Worm (Caenorhabditis elegans) whole organism, L4 larva: ENCODE data around the gene F19F10.3.

Experiments
- aha-1 ChIP-seq: fragments of 150-350 bp; peaks from one replicate; lab custom pipeline; 2014; ENCODE audit warnings: missing biosample characterization, missing genetic modification characterization
- daf-8 ChIP-seq: fragments of 200-800 bp; sonication (Bioruptor generic); IDR thresholded peaks from 2 replicates; pipeline ENCODE4 v1.3.6; 2022; ENCODE audit warnings: missing genetic modification characterization, missing compliant biosample characterization
- egl-27 ChIP-seq: sonication (generic microtip); optimal IDR thresholded peaks from 3 replicates; lab custom pipeline; 2017; ENCODE audit warnings: missing biosample characterization, missing genetic modification reagents, missing genetic modification characterization
- egl-43 ChIP-seq: fragments of 200-800 bp; sonication (Bioruptor generic); IDR thresholded peaks from 2 replicates; pipeline ENCODE4 v1.3.6; 2022; ENCODE audit warnings: missing genetic modification reagents, missing genetic modification characterization, missing compliant biosample characterization
- lin-13 ChIP-seq: fragments of 150-350 bp; optimal IDR thresholded peaks from 2 replicates; lab custom pipeline; 2014; ENCODE audit warnings: missing biosample characterization, missing genetic modification reagents, missing genetic modification characterization
- nhr-25 ChIP-seq: sonication (generic microtip); optimal IDR thresholded peaks from 2 replicates; lab custom pipeline; 2017; ENCODE audit warnings: missing genetic modification characterization, mild to moderate bottlenecking, missing compliant biosample characterization, antibody characterized with exemption, moderate library complexity, borderline replicate concordance; ENCODE audit not compliant: insufficient read depth
- saeg-2 ChIP-seq: fragments of 200-800 bp; sonication (Bioruptor generic); IDR thresholded peaks from 2 replicates; pipeline ENCODE4 v1.3.6; 2022; ENCODE audit warnings: missing genetic modification reagents, missing genetic modification characterization, missing compliant biosample characterization
- spr-1 ChIP-seq: sonication (generic microtip); optimal IDR thresholded peaks from 2 replicates; lab custom pipeline; 2016; ENCODE audit warnings: mild to moderate bottlenecking, missing genetic modification characterization, missing compliant biosample characterization
- unc-62 ChIP-seq, 3 experiments: fragments of 150-350 bp in 1 of 3; sonication (generic microtip); optimal IDR thresholded peaks in 2 of 3; peaks in 1 of 3; 1 replicate in 1 of 3; 2 replicates in 2 of 3; lab custom pipeline; 2014 to 2017; ENCODE audit warnings: missing biosample characterization in 3 of 3, missing genetic modification characterization in 3 of 3, missing genetic modification reagents in 3 of 3, missing genotype in 1 of 3
- zip-11 ChIP-seq: fragments of 200-800 bp; sonication (Bioruptor generic); IDR thresholded peaks from 2 replicates; pipeline ENCODE4 v1.3.6; 2022; ENCODE audit warnings: missing genetic modification characterization, missing compliant biosample characterization
- ztf-11 ChIP-seq: fragments of 150-350 bp; optimal IDR thresholded peaks from 2 replicates; lab custom pipeline; 2014; ENCODE audit warnings: missing biosample characterization, missing genetic modification characterization

DNA sequence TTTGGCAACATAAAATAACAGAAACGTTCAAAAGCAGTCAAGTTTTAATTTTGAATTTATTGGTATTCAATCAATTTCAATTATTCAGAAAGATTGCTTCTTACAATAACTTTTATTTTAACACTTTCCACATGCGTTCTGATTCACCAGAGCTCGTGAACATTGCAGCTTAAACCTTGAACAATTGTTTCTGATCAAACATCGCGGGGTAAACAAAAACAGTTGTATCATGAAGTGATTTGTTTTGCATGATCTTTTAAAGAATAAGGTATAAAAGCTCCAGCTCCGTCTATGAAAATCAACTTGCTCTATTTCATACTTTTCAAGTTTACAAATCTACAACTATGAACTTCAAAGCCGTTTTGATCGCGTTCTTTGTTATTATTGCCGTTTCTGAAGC lies 28.5 kb upstream of the F19F10.3 start, which contains the start of gene C54F6.6:
- TF ChIP-seq spr-1 (tag; lab: Kevin White, UChicago): no peak
- no peak for TF ChIP-seq aha-1
- no peak for TF ChIP-seq lin-13 (GFP tag; lab: Kevin White, UChicago)
- no peak for TF ChIP-seq nhr-25 (tag; lab: Kevin White, UChicago)
- TF ChIP-seq ztf-11 (tag; lab: Kevin White, UChicago): no peak
- no peak for TF ChIP-seq egl-43 (GFP tag; lab: Robert Waterston, UW)
- TF ChIP-seq zip-11 (GFP tag; lab: Robert Waterston, UW): no peak
- no peak for TF ChIP-seq egl-27
- no peak for TF ChIP-seq saeg-2 (GFP tag; lab: Robert Waterston, UW)
- no peak for TF ChIP-seq unc-62 (GFP tag; optimal IDR thresholded peaks at IDR 0.05 in 1 of 2; lab: Kevin White, UChicago)
- TF ChIP-seq unc-62 (tag; optimal IDR thresholded peaks at IDR 0.05; lab: Kevin White, UChicago): no peak
- TF ChIP-seq daf-8 (GFP tag; lab: Robert Waterston, UW): no peak
